Worm (Caenorhabditis elegans): ENCODE measurements around the gene B0281.5.

ce11 chrII:2284703-2285102 lies 16.1 kb downstream of the B0281.5 start:
- TF ChIP-seq ceh-82 (tag; optimal IDR thresholded peaks at IDR 0.05) (no peak), R02D3.7 (tag; optimal IDR thresholded peaks at IDR 0.05) (no peak), fkh-10 (GFP tag; optimal IDR thresholded peaks at IDR 0.05) (no peak), elt-3 (tag; optimal IDR thresholded peaks at IDR 0.05) (no peak), nhr-77 (tag; optimal IDR thresholded peaks at IDR 0.05) (no peak), ztf-4 (tag; optimal IDR thresholded peaks at IDR 0.05) (no peak), snpc-4 (tag; optimal IDR thresholded peaks at IDR 0.05) (no peak), pha-4 (tag; optimal IDR thresholded peaks at IDR 0.05) (no peak), elt-1 (tag; optimal IDR thresholded peaks at IDR 0.05) (no peak), nhr-25 (tag; optimal IDR thresholded peaks at IDR 0.05) (no peak), hmg-11 (tag; optimal IDR thresholded peaks at IDR 0.05) (no peak), egl-27 (tag; optimal IDR thresholded peaks at IDR 0.05) (no peak), ztf-11 (tag; optimal IDR thresholded peaks at IDR 0.05) (no peak)

Measured in whole organism, L3 larva.